Worm (Caenorhabditis elegans): ENCODE measurements around the gene unc-5.

unc-5 gene

ce11 chrIV:5561497-5562155 is 33.5 kb upstream of the unc-5 start:
- TF ChIP-seq nhr-90 (tag; optimal IDR thresholded peaks at IDR 0.05; ENCODE audit: poor library complexity): peak; percentile 72
- no peak for TF ChIP-seq nhr-12 (tag; optimal IDR thresholded peaks at IDR 0.05)
- TF ChIP-seq blmp-1 (tag; optimal IDR thresholded peaks at IDR 0.05): peak; percentile 68
- peak; percentile 12 for TF ChIP-seq tbx-2 (tag; optimal IDR thresholded peaks at IDR 0.05)
- TF ChIP-seq skn-1 (tag; optimal IDR thresholded peaks at IDR 0.05): peak; percentile 54
- TF ChIP-seq nhr-19 (GFP tag; conservative IDR thresholded peaks at IDR 0.05): peak; percentile 54
- peak; percentile 66 for TF ChIP-seq nhr-47 (tag; optimal IDR thresholded peaks at IDR 0.05)
- TF ChIP-seq rnt-1 (tag; optimal IDR thresholded peaks at IDR 0.05): peak; percentile 17
- TF ChIP-seq nhr-20 (tag; optimal IDR thresholded peaks at IDR 0.05): peak; percentile 74
- TF ChIP-seq snu-23 (GFP tag; optimal IDR thresholded peaks at IDR 0.05): peak; percentile 68
- TF ChIP-seq C04F5.9 (tag; optimal IDR thresholded peaks at IDR 0.05): no peak
- TF ChIP-seq unc-98 (GFP tag; IDR thresholded peaks at IDR 0.05): no peak
- TF ChIP-seq dsc-1 (tag; optimal IDR thresholded peaks at IDR 0.05): no peak
- TF ChIP-seq efl-1 (optimal IDR thresholded peaks at IDR 0.05): peak; percentile 31 to 37
- TF ChIP-seq efl-1 (GFP tag; optimal IDR thresholded peaks at IDR 0.05 in 1 of 2): peak in 1 of 2 experiments; percentile 92
- TF ChIP-seq xbp-1 (tag; optimal IDR thresholded peaks at IDR 0.05): peak; percentile 51
- peak; percentile 32 for TF ChIP-seq nhr-237 (tag; optimal IDR thresholded peaks at IDR 0.05)
- peak; percentile 47 for TF ChIP-seq lin-13 (GFP tag; optimal IDR thresholded peaks at IDR 0.05)
- TF ChIP-seq unc-62 (GFP tag; optimal IDR thresholded peaks at IDR 0.05): no peak
- TF ChIP-seq mep-1 (tag; optimal IDR thresholded peaks at IDR 0.05): peak; percentile 55
- peak; percentile 46 to 51 for TF ChIP-seq lsy-2 (tag; optimal IDR thresholded peaks at IDR 0.05)
- peak; percentile 85 for TF ChIP-seq grh-1 (GFP tag; IDR thresholded peaks at IDR 0.05)
- TF ChIP-seq dpl-1 (GFP tag; optimal IDR thresholded peaks at IDR 0.05): peak; percentile 29 to 38 (median 36)
- TF ChIP-seq vab-15 (tag; optimal IDR thresholded peaks at IDR 0.05): no peak
- TF ChIP-seq egl-27 (tag; optimal IDR thresholded peaks at IDR 0.05): no peak
- TF ChIP-seq unc-130 (tag; optimal IDR thresholded peaks at IDR 0.05): no peak
- peak; percentile 67 for TF ChIP-seq swsn-7 (tag; optimal IDR thresholded peaks at IDR 0.05)
- peak; percentile 15 for TF ChIP-seq lin-35 (GFP tag; optimal IDR thresholded peaks at IDR 0.05)
- TF ChIP-seq ama-1 (optimal IDR thresholded peaks at IDR 0.05): peak; percentile 86
- peak; percentile 87 for TF ChIP-seq lin-14 (GFP tag; optimal IDR thresholded peaks at IDR 0.05)
- TF ChIP-seq lin-39 (tag; optimal IDR thresholded peaks at IDR 0.05): peak; percentile 12
- no peak for TF ChIP-seq ceh-90 (tag; optimal IDR thresholded peaks at IDR 0.05)
- TF ChIP-seq nhr-71 (tag; optimal IDR thresholded peaks at IDR 0.05): peak; percentile 81
- peak; percentile 2 for TF ChIP-seq C16A3.4 (tag; optimal IDR thresholded peaks at IDR 0.05)
- TF ChIP-seq ceh-82 (tag; optimal IDR thresholded peaks at IDR 0.05): peak in 1 of 3 experiments; percentile 5
- TF ChIP-seq nhr-77 (tag; optimal IDR thresholded peaks at IDR 0.05): no peak
- peak in 1 of 6 experiments; percentile 8 for TF ChIP-seq elt-3 (tag; optimal IDR thresholded peaks at IDR 0.05)
- TF ChIP-seq nhr-85 (tag): peak; percentile 99
- peak; percentile 7 for TF ChIP-seq snpc-4 (tag; optimal IDR thresholded peaks at IDR 0.05)
- peak; percentile 43 for TF ChIP-seq fos-1 (tag; optimal IDR thresholded peaks at IDR 0.05)
- TF ChIP-seq egl-13 (tag; optimal IDR thresholded peaks at IDR 0.05): no peak
- TF ChIP-seq hlh-4 (tag; optimal IDR thresholded peaks at IDR 0.05): no peak

- TF ChIP-seq ceh-88 (GFP tag; IDR thresholded peaks at IDR 0.05) (no peak), mab-9 (GFP tag; IDR thresholded peaks at IDR 0.05) (no peak), aha-1 (tag; optimal IDR thresholded peaks at IDR 0.05) (no peak), lin-35 (GFP tag; optimal IDR thresholded peaks at IDR 0.05) (peak in 1 of 2 experiments; percentile 7), lin-15B (tag; optimal IDR thresholded peaks at IDR 0.05) (no peak), dpl-1 (GFP tag; optimal IDR thresholded peaks at IDR 0.05) (peak; percentile 28 to 68 (median 44)), nhr-20 (tag; optimal IDR thresholded peaks at IDR 0.05) (no peak), fkh-8 (tag; optimal IDR thresholded peaks at IDR 0.05) (no peak), efl-1 (optimal IDR thresholded peaks at IDR 0.05) (peak in 1 of 2 experiments; percentile 21), efl-1 (GFP tag; optimal IDR thresholded peaks at IDR 0.05 in 1 of 2) (peak; percentile 78 to 95), lin-14 (GFP tag; optimal IDR thresholded peaks at IDR 0.05) (no peak)
Observed at ce11 chrIV:5561059-5561458, 32.9 kb upstream of the unc-5 start.

All from whole organism, L1 larva.